Worm (Caenorhabditis elegans) whole organism, early embryonic: ENCODE results near the gene mac-1.

Experiments used
- B0310.2 ChIP-seq: sonication (generic microtip); optimal IDR thresholded peaks from 2 replicates; lab custom pipeline; 2016; ENCODE audit warnings: mild to moderate bottlenecking, missing genetic modification characterization, missing compliant biosample characterization
- F13C5.2 ChIP-seq: sonication (generic microtip); optimal IDR thresholded peaks from 2 replicates; lab custom pipeline; 2017; ENCODE audit warnings: mild to moderate bottlenecking, missing genetic modification characterization, inconsistent platforms, missing compliant biosample characterization
- ama-1 ChIP-seq: fragments of 150-350 bp; optimal IDR thresholded peaks from 2 replicates; lab custom pipeline; 2014
- ceh-13 ChIP-seq: fragments of 200-800 bp; sonication (Bioruptor generic); optimal IDR thresholded peaks from 2 replicates; lab custom pipeline; 2018; ENCODE audit warnings: mild to moderate bottlenecking, missing genetic modification characterization, missing compliant biosample characterization
- ceh-36 ChIP-seq: sonication (generic microtip); optimal IDR thresholded peaks from 2 replicates; lab custom pipeline; 2016; ENCODE audit warnings: missing genetic modification characterization, inconsistent platforms, missing compliant biosample characterization
- ets-7 ChIP-seq: sonication (generic microtip); optimal IDR thresholded peaks from 2 replicates; lab custom pipeline; 2016; ENCODE audit warnings: missing genotype, missing genetic modification characterization, missing compliant biosample characterization
- flt-1 ChIP-seq: fragments of 200-800 bp; sonication (Bioruptor generic); IDR thresholded peaks from 2 replicates; pipeline ENCODE4 v1.3.6; 2022; ENCODE audit warnings: missing genetic modification characterization, missing compliant biosample characterization
- hmbx-1 ChIP-seq: sonication (generic microtip); optimal IDR thresholded peaks from 2 replicates; lab custom pipeline; 2016; ENCODE audit warnings: mild to moderate bottlenecking, missing genetic modification characterization, missing compliant biosample characterization
- hmg-4 ChIP-seq: fragments of 200-800 bp; sonication (Bioruptor generic); optimal IDR thresholded peaks from 2 replicates; lab custom pipeline; 2018; ENCODE audit warnings: mild to moderate bottlenecking, missing genetic modification characterization, missing compliant biosample characterization
- pes-1 ChIP-seq: fragments of 200-800 bp; sonication (Bioruptor generic); IDR thresholded peaks from 2 replicates; pipeline ENCODE4 v1.3.6; 2022; ENCODE audit warnings: missing genetic modification reagents, missing genetic modification characterization, missing compliant biosample characterization
- scrt-1 ChIP-seq: fragments of 200-800 bp; sonication (Bioruptor generic); IDR thresholded peaks from 2 replicates; pipeline ENCODE4 v1.3.6; 2022; ENCODE audit warnings: missing genetic modification characterization, missing compliant biosample characterization
- sea-1 ChIP-seq: fragments of 200-800 bp; sonication (Bioruptor generic); conservative IDR thresholded peaks from 2 replicates; pipeline ENCODE4 v1.3.6; 2022; ENCODE audit warnings: missing genetic modification characterization, missing compliant biosample characterization
- tra-4 ChIP-seq: sonication (generic microtip); optimal IDR thresholded peaks from 2 replicates; lab custom pipeline; 2017; ENCODE audit warnings: missing genetic modification characterization, missing compliant biosample characterization

- TF ChIP-seq sea-1 (GFP tag; lab: Robert Waterston, UW) (no peak), ceh-36 (tag; lab: Kevin White, UChicago) (no peak), pes-1 (GFP tag; lab: Robert Waterston, UW) (no peak), hmbx-1 (tag; lab: Kevin White, UChicago) (no peak), ama-1 (lab: Kevin White, UChicago) (no peak), F13C5.2 (tag; lab: Kevin White, UChicago) (no peak), hmg-4 (GFP tag; lab: Kevin White, UChicago) (no peak), ets-7 (tag; lab: Kevin White, UChicago) (no peak), ceh-13 (no peak), B0310.2 (no peak), flt-1 (GFP tag; lab: Robert Waterston, UW) (no peak), tra-4 (tag; lab: Kevin White, UChicago) (no peak), scrt-1 (GFP tag; lab: Robert Waterston, UW) (no peak)
Observed at ce11 chrII:13300590-13300989, 20.1 kb downstream of the mac-1 start.
